Fruit fly (Drosophila melanogaster): ENCODE data around the gene Mst87F.
A peak's percentile ranks its signal among the peaks of the same experiment; 100 is the strongest.

Gene Mst87F

DNA sequence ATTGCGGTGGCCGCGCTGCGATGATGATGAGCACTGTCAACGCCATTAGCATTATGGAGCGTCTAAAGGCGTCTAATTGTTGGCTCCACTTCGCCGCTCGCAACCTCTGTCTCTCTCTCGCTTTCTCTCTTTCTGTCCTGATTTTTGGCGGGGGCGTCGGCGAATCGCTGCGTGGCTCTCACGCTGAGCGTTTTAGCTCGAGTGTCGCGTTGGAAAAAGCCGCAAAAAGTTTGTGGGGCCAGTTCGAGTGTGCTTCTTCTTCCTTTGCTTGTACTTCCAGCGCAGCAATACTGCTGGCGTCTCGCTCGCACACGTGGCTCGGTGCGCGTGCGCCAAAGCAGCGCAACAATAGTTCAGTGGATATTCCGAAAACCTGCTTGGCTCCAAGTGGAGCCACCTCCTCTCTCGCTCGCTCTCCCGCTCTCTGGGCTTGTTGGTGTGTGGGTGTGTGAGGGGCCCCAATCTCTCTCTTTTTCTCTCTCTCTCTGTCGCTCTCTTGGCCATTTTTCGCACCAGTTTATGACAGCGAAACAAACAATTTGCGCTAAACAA is 47.1 kb upstream of the Mst87F start, which contains the start of gene E5:
TSS of gene E5 (minus strand) at position 51 of the 552 bp plus-strand sequence.
- TF ChIP-seq Dif (GFP tag; optimal IDR thresholded peaks at IDR 0.05; ENCODE audit: partially characterized antibody) = peak; percentile 74
- TF ChIP-seq Vsx2 (GFP tag; optimal IDR thresholded peaks at IDR 0.05; ENCODE audit: partially characterized antibody) = peak; percentile 91
- TF ChIP-seq dl (GFP tag; optimal IDR thresholded peaks at IDR 0.05; ENCODE audit: insufficient read depth in 1 of 2, partially characterized antibody in 2 of 2) = peak; percentile 75 to 85
- TF ChIP-seq fru (GFP tag; optimal IDR thresholded peaks at IDR 0.05) = no peak

DNA sequence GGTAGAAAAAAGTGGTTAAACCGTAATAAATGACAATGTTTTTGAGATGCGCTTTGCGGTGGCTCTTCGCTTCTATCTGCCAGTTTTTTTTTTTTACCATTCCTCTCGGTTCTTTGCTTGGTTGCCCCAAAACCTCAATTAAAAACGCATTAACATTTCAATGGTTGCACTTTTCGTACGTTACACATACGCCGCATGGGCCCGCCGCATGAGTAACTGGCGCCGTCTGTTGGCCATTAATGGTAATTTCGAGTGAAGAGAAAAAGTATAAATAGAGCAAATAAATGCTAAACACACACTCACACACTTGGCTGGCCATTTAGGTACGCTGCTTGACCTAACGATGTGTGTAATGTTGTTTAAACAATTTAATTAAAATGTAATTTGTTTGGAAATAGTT is 44.4 kb upstream of the Mst87F start:
- TF ChIP-seq N (GFP tag; optimal IDR thresholded peaks at IDR 0.05) = no peak
- no peak for TF ChIP-seq Dif (GFP tag; optimal IDR thresholded peaks at IDR 0.05; ENCODE audit: partially characterized antibody)
- no peak for TF ChIP-seq sage (GFP tag; optimal IDR thresholded peaks at IDR 0.05)
- no peak for TF ChIP-seq woc (GFP tag; optimal IDR thresholded peaks at IDR 0.05)
- no peak for TF ChIP-seq Jra (GFP tag; optimal IDR thresholded peaks at IDR 0.05)
- no peak for TF ChIP-seq lola (GFP tag; optimal IDR thresholded peaks at IDR 0.05)
- no peak for TF ChIP-seq dsf (GFP tag; optimal IDR thresholded peaks at IDR 0.05; ENCODE audit: borderline replicate concordance)
- no peak for TF ChIP-seq OdsH (GFP tag; optimal IDR thresholded peaks at IDR 0.05)
- no peak for TF ChIP-seq Sp1 (GFP tag; optimal IDR thresholded peaks at IDR 0.05)
- no peak for TF ChIP-seq HLH106 (tag; optimal IDR thresholded peaks at IDR 0.05)
- TF ChIP-seq psq (GFP tag; optimal IDR thresholded peaks at IDR 0.05) = no peak
- TF ChIP-seq Hr83 (GFP tag; optimal IDR thresholded peaks at IDR 0.05; ENCODE audit: poor library complexity, severe bottlenecking) = no peak

DNA sequence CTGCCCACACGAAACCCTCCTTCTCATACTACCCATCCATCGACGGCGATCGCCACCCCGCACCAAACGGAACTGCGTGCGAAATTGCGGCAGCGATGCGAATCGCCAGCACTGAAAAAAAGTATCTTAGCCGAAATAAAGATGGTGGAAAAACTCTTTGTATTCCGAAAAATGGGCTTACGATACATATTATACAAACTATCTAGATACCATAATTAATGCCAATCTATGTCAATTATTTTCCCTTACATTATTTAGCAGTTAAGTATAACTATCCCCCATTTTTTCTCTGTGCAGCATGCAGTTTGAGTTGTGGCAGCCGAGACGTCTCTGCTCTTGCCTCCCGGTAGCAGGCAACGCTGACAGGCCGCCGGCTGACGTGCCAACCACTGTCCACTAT is 34.0 kb upstream of the Mst87F start:
- TF ChIP-seq CG9705 (GFP tag; optimal IDR thresholded peaks at IDR 0.05) = no peak
- peak; percentile 36 for TF ChIP-seq HLH106 (tag; optimal IDR thresholded peaks at IDR 0.05)
- TF ChIP-seq Myc (optimal IDR thresholded peaks at IDR 0.05) = no peak
- TF ChIP-seq Hr78 (GFP tag; optimal IDR thresholded peaks at IDR 0.05) = no peak
- peak; percentile 5 for TF ChIP-seq dmrt93B (GFP tag; optimal IDR thresholded peaks at IDR 0.05)
- TF ChIP-seq rgr (GFP tag; optimal IDR thresholded peaks at IDR 0.05) = peak; percentile 51
- peak; percentile 65 for TF ChIP-seq ey (GFP tag; optimal IDR thresholded peaks at IDR 0.05)
- TF ChIP-seq Hr83 (GFP tag; optimal IDR thresholded peaks at IDR 0.05; ENCODE audit: poor library complexity, severe bottlenecking) = no peak
- TF ChIP-seq Dfd (GFP tag; optimal IDR thresholded peaks at IDR 0.05) = no peak
- peak; percentile 52 for TF ChIP-seq woc (GFP tag; optimal IDR thresholded peaks at IDR 0.05)
- no peak for TF ChIP-seq jim (GFP tag; optimal IDR thresholded peaks at IDR 0.05)
- no peak for TF ChIP-seq N (GFP tag; optimal IDR thresholded peaks at IDR 0.05)
- TF ChIP-seq usp (GFP tag; optimal IDR thresholded peaks at IDR 0.05) = no peak
- peak; percentile 71 for TF ChIP-seq h (GFP tag; optimal IDR thresholded peaks at IDR 0.05)
- no peak for TF ChIP-seq GATAd (GFP tag; optimal IDR thresholded peaks at IDR 0.05)
- TF ChIP-seq Abd-B (GFP tag; optimal IDR thresholded peaks at IDR 0.05) = no peak
- no peak for TF ChIP-seq brk (GFP tag; optimal IDR thresholded peaks at IDR 0.05)
- no peak for TF ChIP-seq Vsx2 (GFP tag; optimal IDR thresholded peaks at IDR 0.05; ENCODE audit: partially characterized antibody)
- TF ChIP-seq Hnf4 (GFP tag; optimal IDR thresholded peaks at IDR 0.05) = peak; percentile 34
- peak; percentile 40 for TF ChIP-seq psq (GFP tag; optimal IDR thresholded peaks at IDR 0.05)
- no peak for TF ChIP-seq sage (GFP tag; optimal IDR thresholded peaks at IDR 0.05)
- TF ChIP-seq tai (GFP tag; optimal IDR thresholded peaks at IDR 0.05) = peak; percentile 32
- TF ChIP-seq pan (optimal IDR thresholded peaks at IDR 0.05) = no peak
- peak; percentile 52 for TF ChIP-seq Sp1 (GFP tag; optimal IDR thresholded peaks at IDR 0.05)
- peak; percentile 54 for TF ChIP-seq fru (GFP tag; optimal IDR thresholded peaks at IDR 0.05)
- TF ChIP-seq Jra (GFP tag; optimal IDR thresholded peaks at IDR 0.05) = no peak
- TF ChIP-seq br (GFP tag; optimal IDR thresholded peaks at IDR 0.05) = peak; percentile 55
- no peak for TF ChIP-seq dsf (GFP tag; optimal IDR thresholded peaks at IDR 0.05; ENCODE audit: borderline replicate concordance)
- peak; percentile 56 for TF ChIP-seq OdsH (GFP tag; optimal IDR thresholded peaks at IDR 0.05)
- no peak for TF ChIP-seq CrebA (GFP tag; optimal IDR thresholded peaks at IDR 0.05; ENCODE audit: borderline replicate concordance)
- TF ChIP-seq dl (GFP tag; optimal IDR thresholded peaks at IDR 0.05; ENCODE audit: insufficient read depth in 1 of 2, partially characterized antibody in 2 of 2) = no peak
- TF ChIP-seq Dif (GFP tag; optimal IDR thresholded peaks at IDR 0.05; ENCODE audit: partially characterized antibody) = no peak
- TF ChIP-seq Mio (GFP tag; optimal IDR thresholded peaks at IDR 0.05) = no peak
- peak in 1 of 2 experiments; percentile 70 for TF ChIP-seq foxo (GFP tag; optimal IDR thresholded peaks at IDR 0.05)
- no peak for TF ChIP-seq CG32264 (GFP tag; optimal IDR thresholded peaks at IDR 0.05)
- TF ChIP-seq Rel (GFP tag; optimal IDR thresholded peaks at IDR 0.05) = no peak
- no peak for TF ChIP-seq Rel (tag; optimal IDR thresholded peaks at IDR 0.05)
- TF ChIP-seq sv (GFP tag; optimal IDR thresholded peaks at IDR 0.05) = no peak
- no peak for TF ChIP-seq lola (GFP tag; optimal IDR thresholded peaks at IDR 0.05)
